Worm (Caenorhabditis elegans) whole organism, mixed stage, embryonic: ENCODE measurements around the gene tsg-101.

Source experiments
- ces-1 ChIP-seq: fragments of 150-350 bp; optimal IDR thresholded peaks from 2 replicates; lab custom pipeline; 2014; ENCODE audit warnings: missing biosample characterization, missing genetic modification reagents, missing genetic modification characterization
- lin-32 ChIP-seq: fragments of 200-800 bp; sonication (Bioruptor generic); optimal IDR thresholded peaks from 2 replicates; lab custom pipeline; 2018; ENCODE audit warnings: mild to moderate bottlenecking, missing genetic modification characterization, missing compliant biosample characterization
- nhr-12 ChIP-seq: fragments of 150-350 bp; optimal IDR thresholded peaks from 2 replicates; lab custom pipeline; 2014; ENCODE audit warnings: missing biosample characterization, missing genetic modification characterization
- nhr-28 ChIP-seq: fragments of 150-350 bp; optimal IDR thresholded peaks from 2 replicates; lab custom pipeline; 2014; ENCODE audit warnings: missing biosample characterization, missing genetic modification characterization
- sptf-1 ChIP-seq: sonication (generic microtip); optimal IDR thresholded peaks from 2 replicates; lab custom pipeline; 2017; ENCODE audit warnings: mild to moderate bottlenecking, missing genetic modification characterization, moderate library complexity, missing compliant biosample characterization
- unc-39 ChIP-seq: fragments of 150-350 bp; optimal IDR thresholded peaks from 2 replicates; lab custom pipeline; 2014; ENCODE audit warnings: missing biosample characterization, missing genetic modification characterization
- ztf-11 ChIP-seq: fragments of 150-350 bp; optimal IDR thresholded peaks from 2 replicates; lab custom pipeline; 2014; ENCODE audit warnings: missing biosample characterization, missing genetic modification characterization

ce11 chrIV:3478911-3479385 is 35.4 kb downstream of the tsg-101 start, which contains the start of the genes srz-70 and C09G12.5:
- TF ChIP-seq nhr-12 (tag; lab: Kevin White, UChicago) (no peak), unc-39 (no peak), sptf-1 (tag; lab: Kevin White, UChicago) (no peak), lin-32 (GFP tag; lab: Kevin White, UChicago) (no peak), nhr-28 (tag; lab: Kevin White, UChicago) (no peak), ztf-11 (tag; lab: Kevin White, UChicago) (no peak), ces-1 (no peak)
